Worm (Caenorhabditis elegans) whole organism, young adult: Measurements from ENCODE around the gene W01C9.2.

Experiments used
- B0019.2 ChIP-seq: fragments of 200-800 bp; sonication (Bioruptor generic); conservative IDR thresholded peaks from 2 replicates; pipeline ENCODE4 v1.3.6; 2022; ENCODE audit warnings: missing genetic modification reagents, missing genetic modification characterization, missing compliant biosample characterization
- B0035.1 ChIP-seq: sonication (generic microtip); optimal IDR thresholded peaks from 2 replicates; lab custom pipeline; 2016; ENCODE audit warnings: missing genetic modification characterization, mild to moderate bottlenecking, missing compliant biosample characterization, missing genotype, missing genetic modification reagents
- B0261.1 ChIP-seq: sonication (generic microtip); optimal IDR thresholded peaks from 2 replicates; lab custom pipeline; 2016; ENCODE audit warnings: mild to moderate bottlenecking, missing genetic modification characterization, moderate library complexity, missing compliant biosample characterization
- F23B12.7 ChIP-seq: sonication (generic microtip); optimal IDR thresholded peaks from 2 replicates; lab custom pipeline; 2017; ENCODE audit warnings: missing genetic modification characterization, mild to moderate bottlenecking, missing compliant biosample characterization, antibody characterized with exemption, moderate library complexity; ENCODE audit not compliant: insufficient read depth
- F39B2.1 ChIP-seq: fragments of 200-800 bp; sonication (Bioruptor generic); IDR thresholded peaks from 2 replicates; pipeline ENCODE4 v1.3.6; 2022; ENCODE audit warnings: missing genetic modification reagents, missing genetic modification characterization, missing compliant biosample characterization
- Y67H2A.10 ChIP-seq: fragments of 200-800 bp; sonication (Bioruptor generic); conservative IDR thresholded peaks from 2 replicates; pipeline ENCODE4 v1.3.6; 2022; ENCODE audit warnings: missing genetic modification reagents, missing genetic modification characterization, missing compliant biosample characterization
- Y95B8A.8 ChIP-seq: fragments of 200-800 bp; sonication (Bioruptor generic); IDR thresholded peaks from 2 replicates; pipeline ENCODE4 v1.3.6; 2022; ENCODE audit warnings: missing genetic modification reagents, missing genetic modification characterization, missing compliant biosample characterization
- aptf-3 ChIP-seq: fragments of 200-800 bp; sonication (Bioruptor generic); IDR thresholded peaks from 2 replicates; pipeline ENCODE4 v1.3.6; 2022; ENCODE audit warnings: missing genetic modification characterization, missing compliant biosample characterization
- attf-5 ChIP-seq: fragments of 200-800 bp; sonication (Bioruptor generic); optimal IDR thresholded peaks from 2 replicates; lab custom pipeline; 2018; ENCODE audit warnings: mild to moderate bottlenecking, missing genetic modification characterization, missing compliant biosample characterization
- cebp-1 ChIP-seq, 2 experiments: fragments of 200-800 bp in 1 of 2; sonication (Bioruptor generic) in 1 of 2; sonication (generic microtip) in 1 of 2; IDR thresholded peaks in 1 of 2; optimal IDR thresholded peaks in 1 of 2; 2 replicates each; pipeline versions ENCODE4 v1.3.6 to Lab custom; 2017 to 2022; ENCODE audit warnings: missing compliant biosample characterization in 2 of 2, missing genetic modification characterization in 2 of 2, mild to moderate bottlenecking in 1 of 2, missing genetic modification reagents in 1 of 2, moderate library complexity in 1 of 2
- dpff-1 ChIP-seq: sonication (generic microtip); optimal IDR thresholded peaks from 2 replicates; lab custom pipeline; 2017; ENCODE audit warnings: mild to moderate bottlenecking, missing genetic modification characterization, missing compliant biosample characterization
- egl-18 ChIP-seq: fragments of 200-800 bp; sonication (Bioruptor generic); IDR thresholded peaks from 2 replicates; pipeline ENCODE4 v1.3.6; 2022; ENCODE audit warnings: missing genetic modification reagents, missing genetic modification characterization, missing compliant biosample characterization
- egl-44 ChIP-seq: fragments of 200-800 bp; sonication (Bioruptor generic); IDR thresholded peaks from 2 replicates; pipeline ENCODE4 v1.3.6; 2022; ENCODE audit warnings: missing genetic modification reagents, missing genetic modification characterization, missing compliant biosample characterization
- egrh-3 ChIP-seq: fragments of 200-800 bp; sonication (Bioruptor generic); IDR thresholded peaks from 2 replicates; pipeline ENCODE4 v1.3.6; 2022; ENCODE audit warnings: missing genetic modification reagents, missing genetic modification characterization, missing compliant biosample characterization
- fkh-3 ChIP-seq: sonication (generic microtip); optimal IDR thresholded peaks from 2 replicates; lab custom pipeline; 2016; ENCODE audit warnings: mild to moderate bottlenecking, missing genetic modification characterization, missing compliant biosample characterization
- him-1 ChIP-seq: sonication (generic microtip); optimal IDR thresholded peaks from 2 replicates; lab custom pipeline; 2016; ENCODE audit warnings: missing genotype, missing genetic modification reagents, missing genetic modification characterization, missing compliant biosample characterization
- hlh-12 ChIP-seq: sonication (generic microtip); optimal IDR thresholded peaks from 2 replicates; lab custom pipeline; 2016; ENCODE audit warnings: missing genetic modification characterization, missing compliant biosample characterization
- lin-26 ChIP-seq: fragments of 200-800 bp; sonication (Bioruptor generic); IDR thresholded peaks from 2 replicates; pipeline ENCODE4 v1.3.6; 2022; ENCODE audit warnings: missing genetic modification reagents, missing genetic modification characterization, missing compliant biosample characterization
- lin-35 ChIP-seq, 3 experiments: fragments of 150-350 bp in 2 of 3; sonication (generic microtip) in 1 of 3; optimal IDR thresholded peaks; 2 replicates each; lab custom pipeline; 2014 to 2018; ENCODE audit warnings: missing biosample characterization in 3 of 3, missing genetic modification characterization in 3 of 3, missing genetic modification reagents in 3 of 3
- madf-6 ChIP-seq: fragments of 200-800 bp; sonication (Bioruptor generic); IDR thresholded peaks from 2 replicates; pipeline ENCODE4 v1.3.6; 2022; ENCODE audit warnings: missing genetic modification reagents, missing genetic modification characterization, missing compliant biosample characterization
- mcd-1 ChIP-seq: fragments of 200-800 bp; sonication (Bioruptor generic); IDR thresholded peaks from 2 replicates; pipeline ENCODE4 v1.3.6; 2022; ENCODE audit warnings: missing genetic modification reagents, missing genetic modification characterization, missing compliant biosample characterization
- mel-28 ChIP-seq: sonication (generic microtip); optimal IDR thresholded peaks from 2 replicates; lab custom pipeline; 2016; ENCODE audit warnings: borderline replicate concordance, mild to moderate bottlenecking, missing genetic modification characterization, missing compliant biosample characterization
- rcor-1 ChIP-seq: fragments of 200-800 bp; sonication (Bioruptor generic); IDR thresholded peaks from 2 replicates; pipeline ENCODE4 v1.3.6; 2022; ENCODE audit warnings: missing genetic modification reagents, missing genetic modification characterization, missing compliant biosample characterization
- repo-1 ChIP-seq: sonication (generic microtip); optimal IDR thresholded peaks from 2 replicates; lab custom pipeline; 2017; ENCODE audit warnings: mild to moderate bottlenecking, missing genetic modification characterization, missing compliant biosample characterization
- rpc-1 ChIP-seq, 2 experiments: fragments of 150-350 bp in 1 of 2; sonication (generic microtip) in 1 of 2; optimal IDR thresholded peaks; 2 replicates each; lab custom pipeline; 2014 to 2018; ENCODE audit warnings: missing biosample characterization in 1 of 2, missing genetic modification characterization in 1 of 2, missing genetic modification reagents in 1 of 2, missing genotype in 1 of 2
- snpc-4 ChIP-seq, 5 experiments: fragments of 150-350 bp in 1 of 5; sonication (generic microtip) in 4 of 5; optimal IDR thresholded peaks; 2 replicates each; lab custom pipeline; 2014 to 2018; ENCODE audit warnings: missing genetic modification characterization in 5 of 5, missing biosample characterization in 3 of 5, antibody characterized with exemption in 2 of 5, mild to moderate bottlenecking in 2 of 5, missing compliant biosample characterization in 2 of 5, missing genotype in 2 of 5, moderate library complexity in 2 of 5, missing genetic modification reagents in 1 of 5
- somi-1 ChIP-seq: fragments of 200-800 bp; sonication (Bioruptor generic); optimal IDR thresholded peaks from 2 replicates; lab custom pipeline; 2018; ENCODE audit warnings: mild to moderate bottlenecking, missing genetic modification characterization, missing compliant biosample characterization
- tbp1 ChIP-seq: fragments of 200-800 bp; sonication (Bioruptor generic); optimal IDR thresholded peaks from 2 replicates; lab custom pipeline; 2018; ENCODE audit warnings: mild to moderate bottlenecking, missing genetic modification characterization, missing compliant biosample characterization
- unc-62 ChIP-seq: fragments of 150-350 bp; optimal IDR thresholded peaks from 2 replicates; lab custom pipeline; 2014; ENCODE audit warnings: missing biosample characterization, missing genetic modification reagents, missing genetic modification characterization
- zfh-2 ChIP-seq: fragments of 200-800 bp; sonication (Bioruptor generic); conservative IDR thresholded peaks from 2 replicates; pipeline ENCODE4 v1.3.6; 2022; ENCODE audit warnings: missing genetic modification reagents, missing genetic modification characterization, missing compliant biosample characterization
- ztf-18 ChIP-seq: sonication (generic microtip); optimal IDR thresholded peaks from 2 replicates; lab custom pipeline; 2016; ENCODE audit warnings: missing genotype, mild to moderate bottlenecking, missing genetic modification characterization, missing compliant biosample characterization
- ztf-6 ChIP-seq: fragments of 200-800 bp; sonication (Bioruptor generic); IDR thresholded peaks from 2 replicates; pipeline ENCODE4 v1.3.6; 2022; ENCODE audit warnings: missing genetic modification reagents, missing genetic modification characterization, missing compliant biosample characterization

W01C9.2 gene

ce11 chrII:8577509-8578099 is 41.4 kb downstream of the W01C9.2 start, which contains the start of gene F54C9.9 (continued):
- peak; percentile 23 for TF ChIP-seq him-1
- peak; percentile 77 for TF ChIP-seq Y95B8A.8 (GFP tag; lab: Robert Waterston, UW)
- no peak for TF ChIP-seq B0261.1 (tag; lab: Kevin White, UChicago)
- peak; percentile 44 for TF ChIP-seq snpc-4 (GFP tag; optimal IDR thresholded peaks at IDR 0.05; lab: Kevin White, UChicago)
- peak in 2 of 4 experiments; percentile 19 to 27 for TF ChIP-seq snpc-4 (tag; optimal IDR thresholded peaks at IDR 0.05; lab: Kevin White, UChicago)
- peak; percentile 52 for TF ChIP-seq mcd-1 (GFP tag; lab: Robert Waterston, UW)
- TF ChIP-seq lin-35 (GFP tag; optimal IDR thresholded peaks at IDR 0.05; lab: Kevin White, UChicago), result peak in 1 of 3 experiments; percentile 41
- TF ChIP-seq B0035.1 (tag; lab: Kevin White, UChicago), result no peak

- no peak for TF ChIP-seq rcor-1 (GFP tag; lab: Robert Waterston, UW)
- 0 out of 2 replicates have a peak, but pooled peaks have one; percentile 6 for TF ChIP-seq aptf-3 (GFP tag; lab: Robert Waterston, UW)
Measured at ce11 chrII:8581700-8582099, 45.5 kb downstream of the W01C9.2 start, which contains the start of gene arl-1. TSS of gene arl-1 (plus strand) at chrII:8582000.

ce11 chrII:8583035-8583434 is 46.9 kb downstream of the W01C9.2 start:
- TF ChIP-seq madf-6 (GFP tag; lab: Robert Waterston, UW) (0 out of 2 replicates have a peak, but pooled peaks have one; percentile 24), snpc-4 (GFP tag; optimal IDR thresholded peaks at IDR 0.05; lab: Kevin White, UChicago) (no peak), snpc-4 (tag; optimal IDR thresholded peaks at IDR 0.05; lab: Kevin White, UChicago) (no peak), lin-26 (GFP tag; lab: Robert Waterston, UW) (peak; percentile 55; the same call in 1 of the 2 replicates), Y67H2A.10 (GFP tag; lab: Robert Waterston, UW) (no peak), aptf-3 (GFP tag; lab: Robert Waterston, UW) (peak; percentile 22; the same call in 1 of the 2 replicates), cebp-1 (GFP tag; IDR thresholded peaks at IDR 0.05; lab: Robert Waterston, UW) (no peak), cebp-1 (tag; optimal IDR thresholded peaks at IDR 0.05; lab: Kevin White, UChicago) (peak; percentile 7)

ce11 chrII:8585036-8585627 is 49.0 kb downstream of the W01C9.2 start, which contains the start of gene F54C9.11:
TSS of gene F54C9.11 (minus strand) at chrII:8585086.
- TF ChIP-seq cebp-1 (GFP tag; IDR thresholded peaks at IDR 0.05; lab: Robert Waterston, UW) (peak; percentile 41; the same call in 1 of the 2 replicates), cebp-1 (tag; optimal IDR thresholded peaks at IDR 0.05; lab: Kevin White, UChicago) (peak; percentile 87), lin-35 (GFP tag; optimal IDR thresholded peaks at IDR 0.05; lab: Kevin White, UChicago) (peak in 1 of 3 experiments; percentile 20), somi-1 (GFP tag; lab: Kevin White, UChicago) (peak; percentile 35), fkh-3 (no peak), unc-62 (GFP tag; lab: Kevin White, UChicago) (no peak), mel-28 (tag; lab: Kevin White, UChicago) (no peak), ztf-18 (no peak), F23B12.7 (tag; lab: Kevin White, UChicago) (no peak), egrh-3 (no peak)

ce11 chrII:8585921-8586320 is 49.8 kb downstream of the W01C9.2 start:
- TF ChIP-seq zfh-2 (GFP tag; lab: Robert Waterston, UW) (no peak), tbp1 (GFP tag; lab: Kevin White, UChicago) (no peak), somi-1 (GFP tag; lab: Kevin White, UChicago) (no peak), ztf-6 (GFP tag; lab: Robert Waterston, UW) (no peak), hlh-12 (tag; lab: Kevin White, UChicago) (no peak), attf-5 (GFP tag; lab: Kevin White, UChicago) (no peak), F39B2.1 (no peak), ztf-18 (no peak), mel-28 (tag; lab: Kevin White, UChicago) (no peak), B0019.2 (GFP tag; lab: Robert Waterston, UW) (no peak), egl-18 (GFP tag; lab: Robert Waterston, UW) (no peak), dpff-1 (tag; lab: Kevin White, UChicago) (no peak), rpc-1 (optimal IDR thresholded peaks at IDR 0.05; lab: Kevin White, UChicago) (no peak), rpc-1 (tag; optimal IDR thresholded peaks at IDR 0.05; lab: Kevin White, UChicago) (no peak), repo-1 (tag; lab: Kevin White, UChicago) (no peak), unc-62 (GFP tag; lab: Kevin White, UChicago) (no peak), egl-44 (no peak)
